Fruit fly (Drosophila melanogaster) whole organism, adult: ENCODE data around the gene GATAd.

Experiments used
- CG11617 ChIP-seq: fragments of 200-800 bp; sonication (Bioruptor generic); optimal IDR thresholded peaks from 2 replicates; lab custom pipeline; 2017; ENCODE audit warnings: mild to moderate bottlenecking, missing biosample characterization, missing genetic modification reagents, missing genetic modification characterization
- CG12768 ChIP-seq: fragments of 200-800 bp; sonication (Bioruptor generic); optimal IDR thresholded peaks from 2 replicates; lab custom pipeline; 2017; ENCODE audit warnings: missing biosample characterization, missing genetic modification characterization, mild to moderate bottlenecking, moderate library complexity, missing genetic modification reagents
- CG1620 ChIP-seq: fragments of 200-800 bp; sonication (Bioruptor generic); optimal IDR thresholded peaks from 2 replicates; lab custom pipeline; 2016; ENCODE audit warnings: missing biosample characterization, missing genetic modification characterization
- CG33017 ChIP-seq: fragments of 200-800 bp; sonication (Bioruptor generic); optimal IDR thresholded peaks from 2 replicates; lab custom pipeline; 2018; ENCODE audit warnings: missing biosample characterization, mild to moderate bottlenecking, missing genetic modification characterization, moderate library complexity
- CG7045 ChIP-seq: fragments of 200-800 bp; sonication (Bioruptor generic); optimal IDR thresholded peaks from 2 replicates; lab custom pipeline; 2017; ENCODE audit warnings: missing biosample characterization, mild to moderate bottlenecking, missing genetic modification characterization
- CG7101 ChIP-seq: fragments of 200-800 bp; sonication (Bioruptor generic); optimal IDR thresholded peaks from 2 replicates; lab custom pipeline; 2018; ENCODE audit warnings: missing biosample characterization, mild to moderate bottlenecking, missing genetic modification characterization, moderate library complexity
- Clk ChIP-seq: fragments of 200-800 bp; sonication (Bioruptor generic); optimal IDR thresholded peaks from 2 replicates; lab custom pipeline; 2017; ENCODE audit warnings: missing biosample characterization, missing genetic modification characterization
- Hr96 ChIP-seq: fragments of 200-800 bp; sonication (Bioruptor generic); optimal IDR thresholded peaks from 2 replicates; lab custom pipeline; 2016; ENCODE audit warnings: missing biosample characterization, missing genetic modification characterization
- cic ChIP-seq: fragments of 200-800 bp; sonication (Bioruptor generic); optimal IDR thresholded peaks from 2 replicates; lab custom pipeline; 2017; ENCODE audit warnings: missing biosample characterization, mild to moderate bottlenecking, missing genetic modification characterization, moderate library complexity
- tj ChIP-seq: fragments of 200-800 bp; sonication (Bioruptor generic); optimal IDR thresholded peaks from 3 replicates; lab custom pipeline; 2017; ENCODE audit warnings: missing biosample characterization, mild to moderate bottlenecking, missing genetic modification characterization, moderate library complexity

DNA sequence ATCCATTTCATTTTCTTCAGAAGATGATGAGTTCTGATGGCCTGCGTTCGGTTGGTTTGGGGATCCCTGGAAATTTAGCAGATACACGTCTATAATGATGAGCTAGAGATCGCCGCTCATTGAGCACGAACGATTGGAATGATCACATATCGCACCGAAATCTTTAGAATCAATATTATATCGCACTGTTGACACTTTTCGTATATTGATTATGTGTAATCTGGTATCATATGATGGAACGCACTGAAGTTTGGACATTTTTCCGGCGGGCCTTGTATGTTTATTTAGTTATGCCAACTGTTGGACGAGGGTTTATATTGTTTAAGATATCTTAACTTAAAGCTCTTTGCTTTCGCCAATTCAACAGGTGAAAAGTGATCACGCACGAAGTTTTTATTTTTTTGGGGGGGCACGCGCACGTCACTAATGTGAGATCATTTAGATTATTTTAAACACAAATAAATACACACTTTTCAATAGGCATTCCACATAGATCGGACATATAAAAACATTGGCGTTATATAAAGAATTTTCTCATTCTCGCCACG is 12.4 kb upstream of the GATAd start:
- TF ChIP-seq tj (GFP tag; lab: Kevin White, UChicago) (no peak), CG33017 (tag; lab: Kevin White, UChicago) (no peak), CG1620 (GFP tag; lab: Kevin White, UChicago) (no peak), CG7045 (GFP tag; lab: Kevin White, UChicago) (no peak), Clk (no peak), CG11617 (GFP tag; lab: Kevin White, UChicago) (no peak), cic (no peak), CG12768 (no peak), Hr96 (GFP tag; lab: Kevin White, UChicago) (no peak), CG7101 (no peak)
